Fruit fly (Drosophila melanogaster) whole organism, pupa: ENCODE results near the gene Got2.

Source experiments
- CG10348 ChIP-seq: fragments of 200-800 bp; sonication (Bioruptor generic); IDR thresholded peaks from 2 replicates; pipeline ENCODE4 v1.3.6; 2022; ENCODE audit warnings: missing biosample characterization, missing genetic modification characterization
- D1 ChIP-seq: fragments of 200-800 bp; sonication (Bioruptor generic); optimal IDR thresholded peaks from 2 replicates; lab custom pipeline; 2018; ENCODE audit warnings: missing biosample characterization, mild to moderate bottlenecking, missing genetic modification characterization, moderate library complexity
- EcR ChIP-seq: fragments of 200-800 bp; sonication (Bioruptor generic); optimal IDR thresholded peaks from 3 replicates; lab custom pipeline; 2019; ENCODE audit warnings: missing biosample characterization, missing genetic modification characterization, mild to moderate bottlenecking, moderate library complexity, missing genetic modification reagents

DNA sequence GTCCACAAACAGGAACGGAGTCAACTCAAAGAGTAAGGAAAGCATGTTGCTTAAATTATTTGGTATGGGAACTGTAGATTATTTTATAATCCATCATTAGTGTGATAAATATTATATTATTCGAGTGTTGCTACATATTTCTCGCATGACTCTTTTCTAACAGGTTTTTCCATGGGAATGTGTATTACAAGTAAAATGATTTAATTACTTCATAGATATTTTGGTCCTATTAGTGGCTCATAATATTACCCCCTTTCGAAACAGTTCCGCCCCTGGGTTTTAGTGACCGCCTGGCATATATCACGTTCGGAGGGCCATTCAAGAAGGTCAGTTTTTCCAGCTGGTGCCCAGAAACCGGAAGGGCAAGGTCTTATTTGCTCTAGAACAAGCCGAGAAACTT, 44.5 kb upstream of the Got2 start:
- TF ChIP-seq EcR (no peak), CG10348 (GFP tag; lab: Robert Waterston, UW) (no peak), D1 (tag; lab: Kevin White, UChicago) (no peak)
